Fruit fly (Drosophila melanogaster): ENCODE measurements around the gene f.

The f gene

DNA sequence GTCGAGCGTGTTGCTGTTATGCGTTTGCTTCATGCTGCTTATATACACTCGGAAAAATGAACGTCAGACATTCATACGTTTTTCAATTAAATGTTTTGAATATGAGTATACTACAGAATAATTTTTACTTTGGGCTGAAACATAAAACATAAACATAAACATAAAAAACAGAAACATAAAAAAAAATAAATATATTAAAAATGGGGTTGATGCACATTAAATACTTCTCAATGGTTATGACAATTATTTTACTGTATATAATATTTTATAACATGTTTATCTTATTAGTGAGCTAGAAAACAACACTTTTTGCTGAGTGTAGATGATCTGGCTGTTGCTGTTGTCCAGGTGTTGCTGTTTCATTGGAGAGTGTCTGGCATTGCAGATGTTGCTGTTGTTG lies 4.7 kb downstream of the f start (continued):
- TF ChIP-seq CG6791 (GFP tag; IDR thresholded peaks at IDR 0.05; ENCODE audit: partially characterized antibody) = no peak
- TF ChIP-seq gcm2 (GFP tag; optimal IDR thresholded peaks at IDR 0.05) = no peak
- no peak for TF ChIP-seq vfl (GFP tag; optimal IDR thresholded peaks at IDR 0.05)
- TF ChIP-seq unpg (GFP tag; optimal IDR thresholded peaks at IDR 0.05) = peak; percentile 39
- no peak for TF ChIP-seq Dref (GFP tag; IDR thresholded peaks at IDR 0.05)
- no peak for TF ChIP-seq Lpt (GFP tag; optimal IDR thresholded peaks at IDR 0.05)
- TF ChIP-seq bbx (GFP tag; IDR thresholded peaks at IDR 0.05; ENCODE audit: partially characterized antibody) = no peak
- no peak for TF ChIP-seq crc (GFP tag; optimal IDR thresholded peaks at IDR 0.05)
- TF ChIP-seq ems (GFP tag; optimal IDR thresholded peaks at IDR 0.05) = no peak
- TF ChIP-seq mirr (GFP tag; optimal IDR thresholded peaks at IDR 0.05) = no peak
- TF ChIP-seq CG7786 (GFP tag; optimal IDR thresholded peaks at IDR 0.05) = no peak
- no peak for TF ChIP-seq vvl (GFP tag; IDR thresholded peaks at IDR 0.05)
- TF ChIP-seq CG42726 (GFP tag; IDR thresholded peaks at IDR 0.05; ENCODE audit: partially characterized antibody) = no peak
- TF ChIP-seq dysf (GFP tag; IDR thresholded peaks at IDR 0.05) = 0 out of 3 replicates have a peak, but pooled peaks have one; percentile 5
- TF ChIP-seq luna (GFP tag; optimal IDR thresholded peaks at IDR 0.05) = no peak
- TF ChIP-seq Dek (tag; optimal IDR thresholded peaks at IDR 0.05) = no peak
- no peak for TF ChIP-seq stwl (tag; optimal IDR thresholded peaks at IDR 0.05)
- 0 out of 2 replicates have a peak, but pooled peaks have one; percentile 15 for TF ChIP-seq E2f1 (GFP tag; IDR thresholded peaks at IDR 0.05)
- TF ChIP-seq psq (GFP tag; optimal IDR thresholded peaks at IDR 0.05) = no peak
- TF ChIP-seq CG7357 (GFP tag; IDR thresholded peaks at IDR 0.05) = no peak
- no peak for TF ChIP-seq da (GFP tag; optimal IDR thresholded peaks at IDR 0.05)
- peak; percentile 0 for TF ChIP-seq ewg (GFP tag; optimal IDR thresholded peaks at IDR 0.05)
- no peak for TF ChIP-seq B-H1 (GFP tag; IDR thresholded peaks at IDR 0.05)
- no peak for TF ChIP-seq al (GFP tag; IDR thresholded peaks at IDR 0.05)
- no peak for TF ChIP-seq ftz-f1 (GFP tag; optimal IDR thresholded peaks at IDR 0.05)
- TF ChIP-seq CG32767 (GFP tag; IDR thresholded peaks at IDR 0.05) = no peak
- TF ChIP-seq HLH3B (GFP tag; IDR thresholded peaks at IDR 0.05) = no peak
- peak; percentile 9 for TF ChIP-seq CG10267 (tag; optimal IDR thresholded peaks at IDR 0.05)
- TF ChIP-seq gem (tag; optimal IDR thresholded peaks at IDR 0.05) = peak; percentile 67
- no peak for TF ChIP-seq tx (GFP tag; optimal IDR thresholded peaks at IDR 0.05)
- peak; percentile 10 for TF ChIP-seq CG17829 (tag; optimal IDR thresholded peaks at IDR 0.05)
- no peak for TF ChIP-seq sqz (GFP tag; optimal IDR thresholded peaks at IDR 0.05)
- no peak for TF ChIP-seq unc-4 (GFP tag; IDR thresholded peaks at IDR 0.05; ENCODE audit: partially characterized antibody)
- TF ChIP-seq Optix (GFP tag; IDR thresholded peaks at IDR 0.05) = no peak
- no peak for TF ChIP-seq org-1 (GFP tag; optimal IDR thresholded peaks at IDR 0.05)
- TF ChIP-seq kni (GFP tag; optimal IDR thresholded peaks at IDR 0.05) = no peak
- TF ChIP-seq gsb (GFP tag; IDR thresholded peaks at IDR 0.05) = no peak
- TF ChIP-seq Lhr (GFP tag; optimal IDR thresholded peaks at IDR 0.05) = no peak
- TF ChIP-seq chinmo (GFP tag; IDR thresholded peaks at IDR 0.05; ENCODE audit: partially characterized antibody) = no peak
- no peak for TF ChIP-seq TFAM (GFP tag; optimal IDR thresholded peaks at IDR 0.05)
- no peak for TF ChIP-seq Tbp (GFP tag; optimal IDR thresholded peaks at IDR 0.05)
- TF ChIP-seq Nf-YA (GFP tag; IDR thresholded peaks at IDR 0.05) = no peak
- TF ChIP-seq CG31388 (GFP tag; optimal IDR thresholded peaks at IDR 0.05) = no peak
- TF ChIP-seq CG4282 (GFP tag; optimal IDR thresholded peaks at IDR 0.05) = no peak
- TF ChIP-seq sr (GFP tag; IDR thresholded peaks at IDR 0.05) = no peak
- no peak for TF ChIP-seq CG2116 (GFP tag; optimal IDR thresholded peaks at IDR 0.05)
- peak; percentile 20 for TF ChIP-seq D19A (tag; optimal IDR thresholded peaks at IDR 0.05)
- TF ChIP-seq ind (GFP tag; optimal IDR thresholded peaks at IDR 0.05) = no peak
- no peak for TF ChIP-seq CG11247 (GFP tag; IDR thresholded peaks at IDR 0.05)
- TF ChIP-seq CG1647 (GFP tag; optimal IDR thresholded peaks at IDR 0.05) = no peak
- TF ChIP-seq Ets97D (GFP tag; optimal IDR thresholded peaks at IDR 0.05) = no peak
- TF ChIP-seq CG8281 (tag; optimal IDR thresholded peaks at IDR 0.05) = no peak
- no peak for TF ChIP-seq mam (GFP tag; optimal IDR thresholded peaks at IDR 0.05)

Measured in whole organism, embryonic.